Worm (Caenorhabditis elegans) whole organism, L4/young adult: Measurements from ENCODE around the gene F15A4.2.

Source experiments
- W03F9.2 ChIP-seq: fragments of 150-350 bp; optimal IDR thresholded peaks from 2 replicates; lab custom pipeline; 2014; ENCODE audit warnings: missing biosample characterization, missing genetic modification characterization
- him-1 ChIP-seq: sonication (generic microtip); optimal IDR thresholded peaks from 2 replicates; lab custom pipeline; 2016; ENCODE audit warnings: missing genotype, missing genetic modification reagents, missing genetic modification characterization, missing compliant biosample characterization

DNA sequence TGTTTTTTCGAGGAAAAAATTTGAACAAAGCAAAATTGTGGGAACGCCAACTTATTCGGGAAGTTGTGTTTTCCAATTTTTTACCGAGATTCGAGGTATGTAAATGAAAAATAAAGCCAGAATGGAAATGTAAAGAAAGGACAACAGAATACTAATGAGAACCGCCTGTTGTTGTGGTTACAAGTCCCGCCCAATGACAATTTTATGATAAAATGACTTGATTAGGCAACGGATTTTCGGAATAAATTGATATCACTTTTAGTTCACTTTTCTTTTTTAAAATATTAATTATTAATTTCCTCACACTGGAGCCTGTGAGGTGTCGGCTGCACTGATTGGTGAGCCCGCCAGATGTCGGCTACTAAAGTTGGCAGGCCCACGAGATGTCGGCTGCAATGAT is 30.0 kb upstream of the F15A4.2 start, which contains the start of gene dct-12:
- TF ChIP-seq him-1 (tag; lab: Kevin White, UChicago), result no peak
- no peak for TF ChIP-seq W03F9.2 (tag; lab: Kevin White, UChicago)
